Worm (Caenorhabditis elegans): ENCODE data around the gene vha-4.

DNA sequence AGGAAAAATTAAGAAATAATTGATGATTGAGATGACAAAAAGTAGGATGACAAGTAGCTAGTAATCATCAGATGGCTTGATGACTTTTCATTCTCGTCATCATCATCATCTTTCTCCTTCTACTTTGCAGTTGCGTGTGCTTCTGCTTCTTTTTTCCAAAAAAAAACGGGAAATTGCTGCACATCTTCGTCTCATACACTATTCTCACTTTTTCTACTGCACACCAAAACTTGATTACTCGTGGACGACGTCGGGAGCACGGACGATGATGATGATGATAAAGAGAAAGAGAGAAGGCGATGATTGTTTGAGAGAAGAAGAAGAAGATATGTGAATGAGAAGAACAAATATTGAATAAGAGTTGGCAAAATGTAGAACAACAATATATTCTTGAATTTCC lies 42.0 kb upstream of the vha-4 start:
- TF ChIP-seq ztf-11 (tag; optimal IDR thresholded peaks at IDR 0.05) (no peak), mab-5 (tag; optimal IDR thresholded peaks at IDR 0.05) (no peak), mep-1 (tag; optimal IDR thresholded peaks at IDR 0.05) (no peak), snpc-4 (tag; optimal IDR thresholded peaks at IDR 0.05) (no peak), unc-62 (GFP tag; optimal IDR thresholded peaks at IDR 0.05) (no peak), ham-2 (GFP tag; optimal IDR thresholded peaks at IDR 0.05) (no peak)

Data from whole organism, mixed stage, embryonic.